Fruit fly (Drosophila melanogaster) whole organism, larva: ENCODE measurements around the gene CG13907.

Experiments used
- noc ChIP-seq: fragments of 200-800 bp; sonication (Bioruptor generic); optimal IDR thresholded peaks from 3 replicates; lab custom pipeline; 2019; ENCODE audit warnings: missing biosample characterization, mild to moderate bottlenecking, missing genetic modification characterization, moderate library complexity

Gene CG13907

dm6 chr3L:857063-858015 is 24.5 kb downstream of the CG13907 start, which contains the start of gene dpr20:
Gene dpr20 (minus strand): TSS chr3L:857248.
- TF ChIP-seq noc (tag; lab: Kevin White, UChicago), result peak; percentile 14

- TF ChIP-seq noc (tag; lab: Kevin White, UChicago), result peak; percentile 66
Measured at dm6 chr3L:852267-852666, 29.5 kb downstream of the CG13907 start.

dm6 chr3L:851061-851460 is 30.8 kb downstream of the CG13907 start, which contains the start of gene Dci:
Gene Dci (plus strand): TSS chr3L:851346.
- TF ChIP-seq noc (tag; lab: Kevin White, UChicago), result peak; percentile 41

dm6 chr3L:843626-844025 is 38.2 kb downstream of the CG13907 start, which contains the start of gene Cep290:
Gene Cep290 (plus strand): TSS chr3L:843926.
- TF ChIP-seq noc (tag; lab: Kevin White, UChicago), result no peak

dm6 chr3L:841260-841659 is 40.6 kb downstream of the CG13907 start, which contains the start of the genes JMJD5 and Gr61a:
Gene JMJD5 (minus strand): TSS chr3L:841360.
Gene Gr61a (plus strand): TSS chr3L:841451.
- TF ChIP-seq noc (tag; lab: Kevin White, UChicago), result no peak

dm6 chr3L:837552-838187 is 44.1 kb downstream of the CG13907 start, which contains the start of the genes CG13901 and CG13887:
Gene CG13901 (minus strand): TSS chr3L:837821.
Gene CG13887 (plus strand): TSS chr3L:837861.
- TF ChIP-seq noc (tag; lab: Kevin White, UChicago), result peak; percentile 94

dm6 chr3L:835455-836034 is 46.3 kb downstream of the CG13907 start, which contains the start of gene CG42554:
Gene CG42554 (plus strand): TSS chr3L:835683.
- no peak for TF ChIP-seq noc (tag; lab: Kevin White, UChicago)

- TF ChIP-seq noc (tag; lab: Kevin White, UChicago), result no peak
Measured at dm6 chr3L:833878-834277, 47.9 kb downstream of the CG13907 start, which contains the start of gene CG42553. Gene CG42553 (plus strand): TSS chr3L:834093.

dm6 chr3L:832897-833857 is 48.6 kb downstream of the CG13907 start, which contains the start of gene Sf3b3:
Gene Sf3b3 (minus strand): TSS chr3L:833385.
- TF ChIP-seq noc (tag; lab: Kevin White, UChicago), result peak; percentile 24
